Fruit fly (Drosophila melanogaster) whole organism: ENCODE results near the gene CG12091.

Source experiments
- CG8478 ChIP-seq: fragments of >200 bp; optimal IDR thresholded peaks from 2 replicates; lab custom pipeline; 2018; ENCODE audit warnings: inconsistent platforms
- EcR ChIP-seq, 2 experiments: fragments of >200 bp; optimal IDR thresholded peaks; 2 replicates each; lab custom pipeline; 2017; ENCODE audit warnings: missing biosample characterization in 2 of 2, missing genetic modification characterization in 2 of 2, missing genetic modification reagents in 2 of 2
- pan ChIP-seq: fragments of >200 bp; optimal IDR thresholded peaks from 2 replicates; lab custom pipeline; 2017
- psq ChIP-seq: fragments of >200 bp; optimal IDR thresholded peaks from 2 replicates; lab custom pipeline; 2017
- usp ChIP-seq: fragments of >200 bp; optimal IDR thresholded peaks from 2 replicates; lab custom pipeline; 2017; ENCODE audit warnings: missing biosample characterization, missing genetic modification characterization, mixed read lengths

- TF ChIP-seq psq (lab: Kevin White, UChicago) (no peak), CG8478 (lab: Kevin White, UChicago) (no peak), pan (no peak), EcR (GFP tag; optimal IDR thresholded peaks at IDR 0.05; lab: Kevin White, UChicago) (no peak), usp (GFP tag; lab: Kevin White, UChicago) (no peak)
These were observed 16.6 kb upstream of the CG12091 start, which contains the start of gene Pcyt2 for dm6 chr3L:1553193-1553592.
